Worm (Caenorhabditis elegans) whole organism, L4 larva: ENCODE data around the gene let-92.

Experiments
- F10B5.3 ChIP-seq: sonication (generic microtip); optimal IDR thresholded peaks from 2 replicates; lab custom pipeline; 2016; ENCODE audit warnings: mild to moderate bottlenecking, missing genetic modification characterization, missing compliant biosample characterization
- F37D6.2 ChIP-seq: sonication (generic microtip); optimal IDR thresholded peaks from 2 replicates; lab custom pipeline; 2016; ENCODE audit warnings: mild to moderate bottlenecking, missing genetic modification characterization, missing compliant biosample characterization
- Y75B8A.6 ChIP-seq: fragments of 200-800 bp; sonication (Bioruptor generic); IDR thresholded peaks from 2 replicates; pipeline ENCODE4 v1.3.6; 2022; ENCODE audit warnings: missing genetic modification reagents, missing genetic modification characterization, missing compliant biosample characterization
- ZK546.5 ChIP-seq, 2 experiments: sonication (generic microtip); optimal IDR thresholded peaks; 2 replicates each; lab custom pipeline; 2017; ENCODE audit warnings: missing biosample characterization in 2 of 2, missing genetic modification characterization in 2 of 2
- aha-1 ChIP-seq: fragments of 150-350 bp; peaks from one replicate; lab custom pipeline; 2014; ENCODE audit warnings: missing biosample characterization, missing genetic modification characterization
- aly-2 ChIP-seq: sonication (generic microtip); optimal IDR thresholded peaks from 2 replicates; lab custom pipeline; 2018; ENCODE audit warnings: missing biosample characterization, missing genetic modification characterization
- ama-1 ChIP-seq: fragments of 150-350 bp; optimal IDR thresholded peaks from 2 replicates; lab custom pipeline; 2014; ENCODE audit warnings: inconsistent platforms, mixed read lengths
- arid-1 ChIP-seq: fragments of 200-800 bp; sonication (Bioruptor generic); conservative IDR thresholded peaks from 2 replicates; pipeline ENCODE4 v1.3.6; 2022; ENCODE audit warnings: missing genetic modification reagents, missing genetic modification characterization, missing compliant biosample characterization
- ceh-62 ChIP-seq: sonication (generic microtip); optimal IDR thresholded peaks from 2 replicates; lab custom pipeline; 2017; ENCODE audit warnings: missing biosample characterization, missing genetic modification characterization
- daf-16 ChIP-seq, 3 experiments: sonication (generic microtip); optimal IDR thresholded peaks; 2 replicates each; lab custom pipeline; 2016 to 2017; ENCODE audit warnings: missing genetic modification characterization in 3 of 3, missing genetic modification reagents in 3 of 3, mild to moderate bottlenecking in 2 of 3, missing compliant biosample characterization in 2 of 3, missing biosample characterization in 1 of 3, moderate library complexity in 1 of 3
- dmd-6 ChIP-seq: fragments of 200-800 bp; sonication (Bioruptor generic); IDR thresholded peaks from 2 replicates; pipeline ENCODE4 v1.3.6; 2022; ENCODE audit warnings: missing genetic modification reagents, missing genetic modification characterization, missing compliant biosample characterization
- dpl-1 ChIP-seq: fragments of 150-350 bp; optimal IDR thresholded peaks from 2 replicates; lab custom pipeline; 2014; ENCODE audit warnings: missing biosample characterization, missing genetic modification reagents, missing genetic modification characterization
- dve-1 ChIP-seq: sonication (generic microtip); optimal IDR thresholded peaks from 2 replicates; lab custom pipeline; 2017; ENCODE audit warnings: antibody characterized with exemption, mild to moderate bottlenecking, missing genetic modification characterization, missing compliant biosample characterization; ENCODE audit not compliant: insufficient read depth
- egl-27 ChIP-seq: sonication (generic microtip); optimal IDR thresholded peaks from 3 replicates; lab custom pipeline; 2017; ENCODE audit warnings: missing biosample characterization, missing genetic modification reagents, missing genetic modification characterization
- fos-1 ChIP-seq: fragments of 150-350 bp; optimal IDR thresholded peaks from 2 replicates; lab custom pipeline; 2014; ENCODE audit warnings: missing biosample characterization, missing genetic modification characterization
- hlh-11 ChIP-seq: fragments of 200-800 bp; sonication (Bioruptor generic); optimal IDR thresholded peaks from 2 replicates; lab custom pipeline; 2018; ENCODE audit warnings: mild to moderate bottlenecking, missing genetic modification characterization, missing compliant biosample characterization
- hlh-30 ChIP-seq: sonication (generic microtip); optimal IDR thresholded peaks from 2 replicates; lab custom pipeline; 2017; ENCODE audit warnings: antibody characterized with exemption, mild to moderate bottlenecking, missing genetic modification characterization, missing compliant biosample characterization; ENCODE audit not compliant: insufficient read depth
- hmg-1.1 ChIP-seq: fragments of 200-800 bp; sonication (Bioruptor generic); IDR thresholded peaks from 2 replicates; pipeline ENCODE4 v1.3.6; 2022; ENCODE audit warnings: missing genetic modification reagents, missing genetic modification characterization, missing compliant biosample characterization
- jun-1 ChIP-seq: fragments of 150-350 bp; optimal IDR thresholded peaks from 2 replicates; lab custom pipeline; 2014; ENCODE audit warnings: missing biosample characterization, missing genetic modification reagents, missing genetic modification characterization
- lin-38 ChIP-seq: fragments of 200-800 bp; sonication (Bioruptor generic); IDR thresholded peaks from 2 replicates; pipeline ENCODE4 v1.3.6; 2022; ENCODE audit warnings: missing genetic modification reagents, missing genetic modification characterization, missing compliant biosample characterization
- lsy-2 ChIP-seq, 2 experiments: fragments of 150-350 bp in 1 of 2; sonication (generic microtip) in 1 of 2; optimal IDR thresholded peaks; 2 replicates each; lab custom pipeline; 2014 to 2017; ENCODE audit warnings: missing biosample characterization in 2 of 2, missing genetic modification characterization in 2 of 2
- madf-5 ChIP-seq, 2 experiments: fragments of 200-800 bp; sonication (Bioruptor generic); IDR thresholded peaks; 2 replicates each; pipeline ENCODE4 v1.3.6; 2022; ENCODE audit warnings: missing compliant biosample characterization in 2 of 2, missing genetic modification characterization in 2 of 2
- madf-9 ChIP-seq: fragments of 200-800 bp; sonication (Bioruptor generic); conservative IDR thresholded peaks from 2 replicates; pipeline ENCODE4 v1.3.6; 2022; ENCODE audit warnings: missing genetic modification reagents, missing genetic modification characterization, missing compliant biosample characterization
- mdl-1 ChIP-seq, 2 experiments: fragments of 150-350 bp in 1 of 2; sonication (generic microtip) in 1 of 2; optimal IDR thresholded peaks; 2 replicates each; lab custom pipeline; 2014 to 2017; ENCODE audit warnings: missing biosample characterization in 2 of 2, missing genetic modification characterization in 2 of 2
- mep-1 ChIP-seq: fragments of 150-350 bp; sonication (generic microtip); optimal IDR thresholded peaks from 3 replicates; lab custom pipeline; 2014; ENCODE audit warnings: missing biosample characterization, missing genetic modification characterization
- mes-2 ChIP-seq: sonication (generic microtip); optimal IDR thresholded peaks from 2 replicates; lab custom pipeline; 2016; ENCODE audit warnings: missing genotype, mild to moderate bottlenecking, missing genetic modification characterization, missing compliant biosample characterization; ENCODE audit not compliant: poor library complexity, severe bottlenecking
- mxl-3 ChIP-seq: fragments of 200-800 bp; sonication (Bioruptor generic); optimal IDR thresholded peaks from 2 replicates; lab custom pipeline; 2018; ENCODE audit warnings: mild to moderate bottlenecking, missing genetic modification characterization, missing compliant biosample characterization
- nhr-102 ChIP-seq: sonication (generic microtip); optimal IDR thresholded peaks from 2 replicates; lab custom pipeline; 2016; ENCODE audit warnings: mild to moderate bottlenecking, missing genetic modification characterization, moderate library complexity, missing compliant biosample characterization
- nhr-11 ChIP-seq: fragments of 150-350 bp; optimal IDR thresholded peaks from 2 replicates; lab custom pipeline; 2014; ENCODE audit warnings: missing biosample characterization, missing genetic modification characterization
- nhr-111 ChIP-seq: fragments of 200-800 bp; sonication (Bioruptor generic); optimal IDR thresholded peaks from 2 replicates; lab custom pipeline; 2018; ENCODE audit warnings: mild to moderate bottlenecking, missing genetic modification characterization, missing compliant biosample characterization
- nhr-25 ChIP-seq: sonication (generic microtip); optimal IDR thresholded peaks from 2 replicates; lab custom pipeline; 2017; ENCODE audit warnings: missing genetic modification characterization, mild to moderate bottlenecking, missing compliant biosample characterization, antibody characterized with exemption, moderate library complexity, borderline replicate concordance; ENCODE audit not compliant: insufficient read depth
- nhr-28 ChIP-seq: fragments of 150-350 bp; optimal IDR thresholded peaks from 2 replicates; lab custom pipeline; 2014; ENCODE audit warnings: missing biosample characterization, missing genetic modification characterization
- nhr-41 ChIP-seq: fragments of 200-800 bp; sonication (Bioruptor generic); IDR thresholded peaks from 2 replicates; pipeline ENCODE4 v1.3.6; 2022; ENCODE audit warnings: missing genetic modification reagents, missing genetic modification characterization, missing compliant biosample characterization
- nhr-6 ChIP-seq: fragments of 150-350 bp; optimal IDR thresholded peaks from 2 replicates; lab custom pipeline; 2014; ENCODE audit warnings: missing biosample characterization, missing genetic modification characterization
- nhr-77 ChIP-seq: fragments of 150-350 bp; optimal IDR thresholded peaks from 2 replicates; lab custom pipeline; 2014; ENCODE audit warnings: missing biosample characterization, missing genetic modification characterization
- pha-4 ChIP-seq, 2 experiments: fragments of 150-350 bp in 1 of 2; fragments of 200-800 bp in 1 of 2; sonication (Bioruptor generic) in 1 of 2; IDR thresholded peaks in 1 of 2; optimal IDR thresholded peaks in 1 of 2; 2 replicates each; pipeline versions ENCODE4 v1.3.6 to Lab custom; 2014 to 2022; ENCODE audit warnings: missing genetic modification characterization in 2 of 2, missing genetic modification reagents in 2 of 2, missing biosample characterization in 1 of 2, missing compliant biosample characterization in 1 of 2
- php-3 ChIP-seq: fragments of 200-800 bp; sonication (Bioruptor generic); IDR thresholded peaks from 2 replicates; pipeline ENCODE4 v1.3.6; 2022; ENCODE audit warnings: missing genetic modification reagents, missing genetic modification characterization, missing compliant biosample characterization
- rbr-2 ChIP-seq: sonication (generic microtip); optimal IDR thresholded peaks from 2 replicates; lab custom pipeline; 2016; ENCODE audit warnings: missing genotype, missing genetic modification characterization, missing compliant biosample characterization
- unc-130 ChIP-seq: sonication (generic microtip); optimal IDR thresholded peaks from 2 replicates; lab custom pipeline; 2016; ENCODE audit warnings: missing genetic modification reagents, missing genetic modification characterization, missing compliant biosample characterization
- unc-62 ChIP-seq, 3 experiments: fragments of 150-350 bp in 1 of 3; sonication (generic microtip); optimal IDR thresholded peaks in 2 of 3; peaks in 1 of 3; 1 replicate in 1 of 3; 2 replicates in 2 of 3; lab custom pipeline; 2014 to 2017; ENCODE audit warnings: missing biosample characterization in 3 of 3, missing genetic modification characterization in 3 of 3, missing genetic modification reagents in 3 of 3, missing genotype in 1 of 3
- vab-7 ChIP-seq: fragments of 200-800 bp; sonication (Bioruptor generic); IDR thresholded peaks from 2 replicates; pipeline ENCODE4 v1.3.6; 2022; ENCODE audit warnings: missing genetic modification reagents, missing genetic modification characterization, missing compliant biosample characterization
- zfp-2 ChIP-seq: sonication (generic microtip); optimal IDR thresholded peaks from 2 replicates; lab custom pipeline; 2016; ENCODE audit warnings: mild to moderate bottlenecking, missing genetic modification characterization, missing compliant biosample characterization
- ztf-7 ChIP-seq: fragments of 150-350 bp; optimal IDR thresholded peaks from 2 replicates; lab custom pipeline; 2014; ENCODE audit warnings: missing biosample characterization, missing genetic modification characterization

Gene let-92

DNA sequence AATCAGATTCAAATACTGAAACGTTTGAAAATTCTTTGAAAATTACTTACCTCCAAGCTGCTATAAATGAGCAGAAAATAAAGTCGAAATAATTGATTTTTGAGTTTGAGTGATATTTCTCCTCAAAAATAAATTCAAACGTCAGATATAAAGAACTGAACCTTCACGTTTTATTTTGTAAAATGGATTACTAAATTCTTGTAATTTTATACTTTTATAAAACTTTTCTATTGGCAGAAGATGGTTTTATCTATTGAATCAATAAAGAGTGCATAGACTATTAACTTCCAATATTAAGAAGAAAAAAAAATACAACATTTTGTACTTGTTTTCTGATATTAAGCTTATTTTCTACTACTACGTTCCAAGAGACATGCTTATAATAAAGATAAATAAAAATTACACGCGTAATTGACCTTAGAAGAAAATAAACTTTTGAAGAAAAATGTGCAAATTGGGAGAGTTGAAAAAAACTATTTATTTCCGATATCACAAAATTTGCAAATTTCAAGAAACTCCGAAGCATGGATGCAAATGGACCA lies 10.4 kb upstream of the let-92 start, which contains the start of the genes F38H4.6 and F38H4.4:
TSS of gene F38H4.6 (minus strand) at position 101 of the 542 bp plus-strand sequence.
TSS of gene F38H4.4 (plus strand) at position 492 of the 542 bp plus-strand sequence.
- TF ChIP-seq ztf-7 (tag; lab: Kevin White, UChicago) (no peak), madf-5 (GFP tag; IDR thresholded peaks at IDR 0.05; lab: Robert Waterston, UW) (no peak), mep-1 (tag; lab: Kevin White, UChicago) (no peak), lsy-2 (tag; optimal IDR thresholded peaks at IDR 0.05; lab: Kevin White, UChicago) (no peak), ceh-62 (tag; lab: Kevin White, UChicago) (no peak), fos-1 (tag; lab: Kevin White, UChicago) (no peak), zfp-2 (tag; lab: Kevin White, UChicago) (no peak), F10B5.3 (tag; lab: Kevin White, UChicago) (no peak), nhr-102 (tag; lab: Kevin White, UChicago) (no peak), dpl-1 (GFP tag; lab: Kevin White, UChicago) (no peak), unc-62 (GFP tag; optimal IDR thresholded peaks at IDR 0.05 in 1 of 2; lab: Kevin White, UChicago) (no peak), unc-62 (tag; optimal IDR thresholded peaks at IDR 0.05; lab: Kevin White, UChicago) (no peak), dmd-6 (GFP tag; lab: Robert Waterston, UW) (no peak), aha-1 (tag; lab: Kevin White, UChicago) (no peak)

DNA sequence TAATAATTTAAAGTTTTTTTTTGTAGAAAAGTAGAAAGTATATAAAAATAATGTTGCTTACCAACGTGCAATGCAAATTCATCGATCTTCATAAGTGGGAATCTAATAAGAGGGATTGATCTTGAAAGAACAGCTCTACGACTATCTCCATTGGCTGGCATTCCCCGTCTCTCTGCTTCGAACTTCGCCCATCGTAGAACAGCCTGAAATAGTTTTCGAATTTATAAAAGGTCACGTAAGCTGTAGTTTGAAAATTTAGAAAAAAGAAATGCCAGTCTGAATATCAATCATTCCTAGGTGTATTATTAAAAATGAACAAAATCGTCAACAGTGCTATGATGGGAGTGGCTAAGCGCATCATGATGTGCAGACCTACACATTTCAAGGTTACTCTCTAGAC lies 6.4 kb upstream of the let-92 start, which contains the start of gene F38H4.5:
TSS of gene F38H4.5 (plus strand) at position 301 of the 400 bp plus-strand sequence.
- no peak for TF ChIP-seq mdl-1 (tag; optimal IDR thresholded peaks at IDR 0.05; lab: Kevin White, UChicago)
- TF ChIP-seq aly-2 (tag; lab: Kevin White, UChicago) = no peak
- no peak for TF ChIP-seq php-3 (GFP tag; lab: Robert Waterston, UW)
- TF ChIP-seq mxl-3 (GFP tag; lab: Kevin White, UChicago) = no peak
- TF ChIP-seq hlh-30 (tag; lab: Kevin White, UChicago) = no peak
- no peak for TF ChIP-seq mes-2 (tag; lab: Kevin White, UChicago)
- TF ChIP-seq nhr-41 = no peak
- TF ChIP-seq jun-1 (tag; lab: Kevin White, UChicago) = no peak
- no peak for TF ChIP-seq arid-1 (GFP tag; lab: Robert Waterston, UW)
- no peak for TF ChIP-seq lin-38
- TF ChIP-seq fos-1 (tag; lab: Kevin White, UChicago) = no peak
- TF ChIP-seq Y75B8A.6 = no peak
- TF ChIP-seq madf-9 = no peak
- TF ChIP-seq F37D6.2 = no peak
- TF ChIP-seq dpl-1 (GFP tag; lab: Kevin White, UChicago) = no peak
- TF ChIP-seq, all 104 proteins: peak for 0

DNA sequence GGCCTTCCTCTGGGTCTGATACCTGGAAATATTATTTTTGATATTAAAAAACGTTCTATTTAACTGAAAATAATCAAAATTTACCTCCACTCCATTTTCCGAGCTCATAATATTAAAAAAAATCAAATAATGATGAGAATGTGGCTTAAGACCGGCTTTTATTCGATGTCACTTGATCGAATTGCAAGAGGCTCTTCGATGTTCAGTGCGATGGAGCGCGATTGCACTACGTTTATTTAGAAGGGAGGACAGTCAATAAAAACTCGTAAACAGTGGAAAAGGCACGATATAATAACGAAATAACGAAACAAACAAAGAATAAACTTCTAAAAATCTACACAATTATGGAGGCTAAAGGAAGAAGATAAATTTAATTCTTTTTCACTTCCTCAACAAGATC lies 3.5 kb upstream of the let-92 start, which contains the start of gene tag-30:
TSS of gene tag-30 (minus strand) at position 383 of the 400 bp plus-strand sequence.
- TF ChIP-seq lin-38 = peak; percentile 93
- TF ChIP-seq unc-130 (GFP tag; lab: Kevin White, UChicago) = no peak
- TF ChIP-seq daf-16 (GFP tag; optimal IDR thresholded peaks at IDR 0.05; lab: Kevin White, UChicago) = no peak
- TF ChIP-seq daf-16 (tag; optimal IDR thresholded peaks at IDR 0.05; lab: Kevin White, UChicago) = peak; percentile 79
- TF ChIP-seq nhr-77 (tag; lab: Kevin White, UChicago) = peak; percentile 46
- TF ChIP-seq ama-1 (lab: Kevin White, UChicago) = peak; percentile 3
- TF ChIP-seq dpl-1 (GFP tag; lab: Kevin White, UChicago) = peak; percentile 62
- TF ChIP-seq nhr-111 (GFP tag; lab: Kevin White, UChicago) = no peak
- peak; percentile 39 for TF ChIP-seq nhr-11 (tag; lab: Kevin White, UChicago)
- peak; percentile 15; the same call in 1 of the 2 replicates for TF ChIP-seq pha-4 (GFP tag; IDR thresholded peaks at IDR 0.05; lab: Robert Waterston, UW)
- TF ChIP-seq pha-4 (tag; optimal IDR thresholded peaks at IDR 0.05; lab: Kevin White, UChicago) = peak; percentile 91
- TF ChIP-seq nhr-25 = no peak
- TF ChIP-seq ZK546.5 (tag; optimal IDR thresholded peaks at IDR 0.05; lab: Kevin White, UChicago) = no peak
- TF ChIP-seq egl-27 (tag; lab: Kevin White, UChicago) = no peak
- peak; percentile 22 for TF ChIP-seq rbr-2
- peak; percentile 60 for TF ChIP-seq mes-2 (tag; lab: Kevin White, UChicago)
- no peak for TF ChIP-seq nhr-28
- TF ChIP-seq hlh-30 (tag; lab: Kevin White, UChicago) = peak; percentile 88
- no peak for TF ChIP-seq unc-62 (GFP tag; optimal IDR thresholded peaks at IDR 0.05 in 1 of 2; lab: Kevin White, UChicago)
- TF ChIP-seq unc-62 (tag; optimal IDR thresholded peaks at IDR 0.05; lab: Kevin White, UChicago) = no peak
- TF ChIP-seq lsy-2 (tag; optimal IDR thresholded peaks at IDR 0.05; lab: Kevin White, UChicago) = peak in 1 of 2 experiments; percentile 74
- 0 out of 2 replicates have a peak, but pooled peaks have one; percentile 43 for TF ChIP-seq hmg-1.1
- TF ChIP-seq vab-7 (GFP tag; lab: Robert Waterston, UW) = no peak
- peak; percentile 36 for TF ChIP-seq hlh-11 (tag; lab: Kevin White, UChicago)
- no peak for TF ChIP-seq nhr-6
- TF ChIP-seq dve-1 (tag; lab: Kevin White, UChicago) = peak; percentile 75
- TF ChIP-seq mep-1 (tag; lab: Kevin White, UChicago) = peak; percentile 61
